Fruit fly (Drosophila melanogaster): ENCODE measurements around the gene PIG-K.

The PIG-K gene

DNA sequence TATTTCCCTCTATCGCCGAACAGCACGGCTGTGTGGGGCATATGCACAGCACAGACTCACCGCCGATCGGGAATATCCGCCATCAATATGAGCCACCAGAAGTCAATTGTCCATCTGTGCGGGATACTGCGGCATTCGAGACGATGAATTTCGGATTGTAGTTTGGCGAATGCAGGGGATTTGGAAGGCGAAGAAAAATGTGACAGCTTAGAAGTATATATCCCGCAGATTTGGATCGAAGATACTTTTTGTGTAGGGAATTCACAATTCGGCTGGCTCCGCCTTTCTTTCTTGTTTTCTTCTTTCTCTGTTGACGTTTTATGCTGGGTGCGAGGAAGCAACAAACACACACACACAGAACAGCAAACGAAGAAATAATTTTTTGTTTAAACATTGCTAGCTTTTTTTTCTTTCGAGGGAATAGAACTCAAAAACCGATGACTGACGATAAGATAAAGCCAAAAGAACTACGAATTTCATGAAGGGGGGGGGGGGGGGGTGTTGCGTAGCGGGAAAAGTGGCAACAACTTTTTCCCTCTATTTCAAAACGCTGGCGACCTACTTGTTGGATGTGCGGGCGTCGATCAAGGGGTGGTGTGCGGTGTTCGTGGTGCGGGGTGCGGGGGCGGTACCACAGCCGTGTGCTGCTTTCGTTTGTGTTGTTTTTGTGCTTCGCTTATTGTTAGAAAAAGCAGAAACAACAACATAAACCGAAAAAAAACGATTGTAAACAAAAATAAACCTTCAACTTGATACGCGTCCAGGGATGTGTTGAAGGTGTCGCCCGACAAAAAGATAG, 24.8 kb downstream of the PIG-K start (continued):
- TF ChIP-seq Dek (tag; optimal IDR thresholded peaks at IDR 0.05), result peak; percentile 68
- peak; percentile 16 for TF ChIP-seq dmrt11E (tag; optimal IDR thresholded peaks at IDR 0.05)
- TF ChIP-seq run (tag; optimal IDR thresholded peaks at IDR 0.05), result peak; percentile 60
- 0 out of 2 replicates have a peak, but pooled peaks have one; percentile 4 for TF ChIP-seq CkIIα-i1 (GFP tag; IDR thresholded peaks at IDR 0.05)
- TF ChIP-seq NFAT (GFP tag; IDR thresholded peaks at IDR 0.05), result no peak
- no peak for TF ChIP-seq chm (GFP tag; IDR thresholded peaks at IDR 0.05)
- peak; percentile 14 for TF ChIP-seq CG12155 (GFP tag; optimal IDR thresholded peaks at IDR 0.05)
- peak; percentile 77 for TF ChIP-seq CG11723 (GFP tag; optimal IDR thresholded peaks at IDR 0.05)
- peak; percentile 84 for TF ChIP-seq jing (GFP tag; optimal IDR thresholded peaks at IDR 0.05)
- TF ChIP-seq cwo (GFP tag; optimal IDR thresholded peaks at IDR 0.05), result peak; percentile 49
- TF ChIP-seq CG14860 (GFP tag; IDR thresholded peaks at IDR 0.05; ENCODE audit: partially characterized antibody), result no peak
- no peak for TF ChIP-seq gce (GFP tag; IDR thresholded peaks at IDR 0.05)
- TF ChIP-seq crol (GFP tag; IDR thresholded peaks at IDR 0.05), result peak; percentile 95
- peak; percentile 76 for TF ChIP-seq Blimp-1 (GFP tag; optimal IDR thresholded peaks at IDR 0.05)
- TF ChIP-seq slou (GFP tag; optimal IDR thresholded peaks at IDR 0.05), result peak; percentile 7
- peak; percentile 5 for TF ChIP-seq Bteb2 (GFP tag; optimal IDR thresholded peaks at IDR 0.05)
- no peak for TF ChIP-seq gfzf (GFP tag; optimal IDR thresholded peaks at IDR 0.05)
- TF ChIP-seq inv (GFP tag; IDR thresholded peaks at IDR 0.05; ENCODE audit: partially characterized antibody), result no peak
- TF ChIP-seq fru (optimal IDR thresholded peaks at IDR 0.05), result no peak
- peak; percentile 9 for TF ChIP-seq ab (GFP tag; optimal IDR thresholded peaks at IDR 0.05)
- TF ChIP-seq Hr3 (GFP tag; optimal IDR thresholded peaks at IDR 0.05), result peak; percentile 67
- peak; percentile 65 for TF ChIP-seq Myb (GFP tag; optimal IDR thresholded peaks at IDR 0.05)
- no peak for TF ChIP-seq Spps (tag; optimal IDR thresholded peaks at IDR 0.05)
- no peak for TF ChIP-seq cas (GFP tag; IDR thresholded peaks at IDR 0.05)
- peak; percentile 80 for TF ChIP-seq sr (GFP tag; IDR thresholded peaks at IDR 0.05)
- TF ChIP-seq oc (tag; optimal IDR thresholded peaks at IDR 0.05), result peak; percentile 79
- peak; percentile 57 for TF ChIP-seq CG30431 (GFP tag; optimal IDR thresholded peaks at IDR 0.05)
- peak; percentile 55 for TF ChIP-seq Nf-YC (tag; optimal IDR thresholded peaks at IDR 0.05)
- no peak for TF ChIP-seq sima (GFP tag; optimal IDR thresholded peaks at IDR 0.05)
- peak; percentile 2 for TF ChIP-seq Side (GFP tag; optimal IDR thresholded peaks at IDR 0.05)
- TF ChIP-seq disco-r (GFP tag; optimal IDR thresholded peaks at IDR 0.05), result peak; percentile 23
- no peak for TF ChIP-seq Doc3 (GFP tag; IDR thresholded peaks at IDR 0.05; ENCODE audit: partially characterized antibody)
- no peak for TF ChIP-seq lbe (GFP tag; optimal IDR thresholded peaks at IDR 0.05)
- TF ChIP-seq chif (GFP tag; optimal IDR thresholded peaks at IDR 0.05), result peak; percentile 50 to 76
- peak; percentile 35 for TF ChIP-seq trem (tag; optimal IDR thresholded peaks at IDR 0.05)
- TF ChIP-seq Stat92E (GFP tag; optimal IDR thresholded peaks at IDR 0.05), result peak in 1 of 3 experiments; percentile 32
- no peak for TF ChIP-seq Bgb (GFP tag; IDR thresholded peaks at IDR 0.05; ENCODE audit: partially characterized antibody)
- no peak for TF ChIP-seq CG13123 (GFP tag; optimal IDR thresholded peaks at IDR 0.05)
- TF ChIP-seq CG4707 (GFP tag; optimal IDR thresholded peaks at IDR 0.05), result peak; percentile 20
- peak; percentile 4 for TF ChIP-seq CG15514 (GFP tag; optimal IDR thresholded peaks at IDR 0.05)
- peak; percentile 16 for TF ChIP-seq kay (GFP tag; optimal IDR thresholded peaks at IDR 0.05)
- TF ChIP-seq CG32532 (GFP tag; IDR thresholded peaks at IDR 0.05), result peak; percentile 53
- peak; percentile 79; the same call in 2 of the 3 replicates for TF ChIP-seq CG11093 (GFP tag; IDR thresholded peaks at IDR 0.05)
- TF ChIP-seq CG18599 (GFP tag; optimal IDR thresholded peaks at IDR 0.05), result peak; percentile 68
- TF ChIP-seq dimm (GFP tag; IDR thresholded peaks at IDR 0.05), result peak; percentile 31; the same call in 1 of the 2 replicates
- TF ChIP-seq CG14667 (GFP tag; IDR thresholded peaks at IDR 0.05), result peak; percentile 73
